Worm (Caenorhabditis elegans): ENCODE measurements around the gene abu-13.

Gene abu-13

ce11 chrIII:6969781-6970342 is 24.2 kb upstream of the abu-13 start:
- TF ChIP-seq W03F9.2 (tag; optimal IDR thresholded peaks at IDR 0.05) (peak; percentile 50), dao-5 (tag; optimal IDR thresholded peaks at IDR 0.05) (peak; percentile 25), him-1 (tag; optimal IDR thresholded peaks at IDR 0.05) (no peak)

ce11 chrIII:6969090-6969489 is 23.4 kb upstream of the abu-13 start, which contains the start of gene F31E3.12:
F31E3.12 (plus strand) TSS chrIII:6969390.
- TF ChIP-seq him-1 (tag; optimal IDR thresholded peaks at IDR 0.05) (no peak), W03F9.2 (tag; optimal IDR thresholded peaks at IDR 0.05) (no peak), dao-5 (tag; optimal IDR thresholded peaks at IDR 0.05) (no peak)

ce11 chrIII:6968655-6969054 is 23.0 kb upstream of the abu-13 start:
- no peak for TF ChIP-seq W03F9.2 (tag; optimal IDR thresholded peaks at IDR 0.05)
- TF ChIP-seq him-1 (tag; optimal IDR thresholded peaks at IDR 0.05), result no peak
- TF ChIP-seq dao-5 (tag; optimal IDR thresholded peaks at IDR 0.05), result no peak

ce11 chrIII:6968080-6968639 is 22.5 kb upstream of the abu-13 start, which contains the start of gene panl-2:
panl-2 (minus strand) TSS chrIII:6968130.
- no peak for TF ChIP-seq W03F9.2 (tag; optimal IDR thresholded peaks at IDR 0.05)
- TF ChIP-seq him-1 (tag; optimal IDR thresholded peaks at IDR 0.05), result no peak
- TF ChIP-seq dao-5 (tag; optimal IDR thresholded peaks at IDR 0.05), result no peak

- TF ChIP-seq dao-5 (tag; optimal IDR thresholded peaks at IDR 0.05) (no peak), W03F9.2 (tag; optimal IDR thresholded peaks at IDR 0.05) (no peak), him-1 (tag; optimal IDR thresholded peaks at IDR 0.05) (no peak)
These were observed 16.3 kb upstream of the abu-13 start, which contains the start of the genes rpn-6.1 and F57B9.1 for ce11 chrIII:6961937-6962504. rpn-6.1 (minus strand) TSS chrIII:6962001. F57B9.1 (plus strand) TSS chrIII:6962090.

ce11 chrIII:6961167-6961566 is 15.5 kb upstream of the abu-13 start:
- TF ChIP-seq W03F9.2 (tag; optimal IDR thresholded peaks at IDR 0.05), result peak; percentile 42
- TF ChIP-seq him-1 (tag; optimal IDR thresholded peaks at IDR 0.05), result no peak

ce11 chrIII:6958674-6959241 is 13.1 kb upstream of the abu-13 start:
- TF ChIP-seq him-1 (tag; optimal IDR thresholded peaks at IDR 0.05) (no peak), W03F9.2 (tag; optimal IDR thresholded peaks at IDR 0.05) (no peak), dao-5 (tag; optimal IDR thresholded peaks at IDR 0.05) (no peak)

- no peak for TF ChIP-seq W03F9.2 (tag; optimal IDR thresholded peaks at IDR 0.05)
- no peak for TF ChIP-seq dao-5 (tag; optimal IDR thresholded peaks at IDR 0.05)
- no peak for TF ChIP-seq him-1 (tag; optimal IDR thresholded peaks at IDR 0.05)
These were observed 10.1 kb upstream of the abu-13 start for ce11 chrIII:6955766-6956165.

ce11 chrIII:6953978-6954377 is 8.3 kb upstream of the abu-13 start:
- TF ChIP-seq dao-5 (tag; optimal IDR thresholded peaks at IDR 0.05) (no peak), W03F9.2 (tag; optimal IDR thresholded peaks at IDR 0.05) (no peak), him-1 (tag; optimal IDR thresholded peaks at IDR 0.05) (no peak)

- TF ChIP-seq him-1 (tag; optimal IDR thresholded peaks at IDR 0.05), result no peak
- TF ChIP-seq W03F9.2 (tag; optimal IDR thresholded peaks at IDR 0.05), result no peak
- TF ChIP-seq dao-5 (tag; optimal IDR thresholded peaks at IDR 0.05), result no peak
These were observed 7.7 kb upstream of the abu-13 start for ce11 chrIII:6953373-6953772.

- TF ChIP-seq W03F9.2 (tag; optimal IDR thresholded peaks at IDR 0.05), result no peak
- no peak for TF ChIP-seq him-1 (tag; optimal IDR thresholded peaks at IDR 0.05)
- TF ChIP-seq dao-5 (tag; optimal IDR thresholded peaks at IDR 0.05), result no peak
These were observed 5.7 kb upstream of the abu-13 start for ce11 chrIII:6951435-6951834.

- no peak for TF ChIP-seq him-1 (tag; optimal IDR thresholded peaks at IDR 0.05)
- no peak for TF ChIP-seq W03F9.2 (tag; optimal IDR thresholded peaks at IDR 0.05)
- no peak for TF ChIP-seq dao-5 (tag; optimal IDR thresholded peaks at IDR 0.05)
These were observed 2.2 kb upstream of the abu-13 start for ce11 chrIII:6947896-6948295.

- TF ChIP-seq him-1 (tag; optimal IDR thresholded peaks at IDR 0.05), result no peak
- TF ChIP-seq W03F9.2 (tag; optimal IDR thresholded peaks at IDR 0.05), result no peak
- TF ChIP-seq dao-5 (tag; optimal IDR thresholded peaks at IDR 0.05), result no peak
These were observed 684 bp upstream of the abu-13 start, which contains the start of gene let-711 for ce11 chrIII:6946382-6946781. let-711 (plus strand) TSS chrIII:6946718.

ce11 chrIII:6945319-6945718 is 379 bp downstream of the abu-13 start:
- no peak for TF ChIP-seq him-1 (tag; optimal IDR thresholded peaks at IDR 0.05)
- no peak for TF ChIP-seq W03F9.2 (tag; optimal IDR thresholded peaks at IDR 0.05)
- no peak for TF ChIP-seq dao-5 (tag; optimal IDR thresholded peaks at IDR 0.05)
